Worm (Caenorhabditis elegans): ENCODE results near the gene acr-21.
"Not testable (repeated sequence)": the region's sequence is repeated elsewhere in the genome, so short reads cannot be mapped to it uniquely, and the experiment has no call there.

Gene acr-21

DNA sequence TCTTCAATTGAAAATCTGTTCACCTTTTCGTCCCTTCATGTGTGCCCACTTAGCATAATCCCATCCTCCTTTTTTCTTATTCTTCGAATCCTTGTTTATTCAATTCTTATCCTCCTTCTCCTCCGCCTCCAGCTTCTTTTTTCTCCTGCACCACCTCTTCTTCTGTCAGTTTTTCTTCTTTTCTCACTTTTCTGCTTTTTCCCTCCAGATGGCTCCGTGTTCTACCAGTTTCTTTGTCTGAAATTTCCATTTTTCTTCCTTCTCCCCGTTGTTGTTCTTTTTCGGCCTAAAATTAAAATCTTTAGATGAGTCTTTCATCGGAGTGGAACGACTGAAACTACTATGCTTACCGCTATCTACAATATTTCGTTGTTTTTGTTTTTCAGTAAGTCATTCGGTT is at the start of gene acr-21:
TSS of gene acr-21 (plus strand) at position 301 of the 400 bp plus-strand sequence.
- TF ChIP-seq unc-62 (GFP tag; optimal IDR thresholded peaks at IDR 0.05) = no peak

DNA sequence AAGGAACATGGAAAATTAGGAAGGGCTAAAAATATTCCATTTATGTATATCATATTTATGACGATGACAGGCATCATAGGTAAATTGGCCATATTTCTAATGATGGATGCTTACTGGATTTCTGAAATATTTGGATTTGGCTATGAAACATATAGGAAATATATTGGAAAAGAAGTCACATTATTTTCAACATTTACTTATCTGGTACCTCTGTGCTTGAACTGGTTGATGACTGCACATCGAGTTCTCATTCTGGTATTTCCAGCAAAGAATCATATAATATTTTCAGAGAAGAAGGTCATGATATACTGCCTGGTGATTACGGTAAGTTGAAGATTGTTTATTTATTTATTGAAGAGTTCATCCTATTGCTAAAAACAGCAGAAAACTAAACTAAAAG is 49.0 kb upstream of the acr-21 start, which contains the start of gene srxa-5:
TSS of gene srxa-5 (plus strand) at position 301 of the 400 bp plus-strand sequence.
- no peak for TF ChIP-seq unc-62 (GFP tag; optimal IDR thresholded peaks at IDR 0.05)

ce11 chrIII:6536945-6537568 is 44.6 kb upstream of the acr-21 start, which contains the start of gene C09E7.4:
Gene C09E7.4 (minus strand): TSS chrIII:6536995.
- TF ChIP-seq unc-62 (GFP tag; optimal IDR thresholded peaks at IDR 0.05) = no peak

- TF ChIP-seq unc-62 (GFP tag; optimal IDR thresholded peaks at IDR 0.05) = not testable (repeated sequence)
Observed at ce11 chrIII:6551187-6552058, 30.3 kb upstream of the acr-21 start, which contains the start of gene C09E7.7. Gene C09E7.7 (minus strand): TSS chrIII:6551243.

DNA sequence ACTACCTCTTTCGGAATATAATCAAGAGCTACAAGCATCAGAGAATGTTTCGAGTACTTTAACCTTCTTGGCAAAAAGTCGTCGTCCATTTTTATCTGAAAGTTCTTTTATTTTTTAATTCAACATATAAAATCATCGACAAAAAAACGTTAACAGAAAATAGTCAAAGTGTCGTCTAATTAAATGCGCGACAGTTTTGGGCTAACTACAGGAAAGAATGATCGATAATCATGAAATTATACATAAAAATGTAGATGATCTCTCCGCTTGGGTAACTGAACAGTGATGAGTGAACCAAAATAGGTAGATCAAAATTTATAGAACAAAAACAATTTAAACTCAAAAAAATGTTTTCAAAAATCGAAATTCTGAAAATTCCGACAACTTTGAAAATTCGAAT is 23.2 kb upstream of the acr-21 start, which contains the start of gene C09E7.8:
TSS of gene C09E7.8 (minus strand) at position 101 of the 400 bp plus-strand sequence.
- no peak for TF ChIP-seq unc-62 (GFP tag; optimal IDR thresholded peaks at IDR 0.05)

DNA sequence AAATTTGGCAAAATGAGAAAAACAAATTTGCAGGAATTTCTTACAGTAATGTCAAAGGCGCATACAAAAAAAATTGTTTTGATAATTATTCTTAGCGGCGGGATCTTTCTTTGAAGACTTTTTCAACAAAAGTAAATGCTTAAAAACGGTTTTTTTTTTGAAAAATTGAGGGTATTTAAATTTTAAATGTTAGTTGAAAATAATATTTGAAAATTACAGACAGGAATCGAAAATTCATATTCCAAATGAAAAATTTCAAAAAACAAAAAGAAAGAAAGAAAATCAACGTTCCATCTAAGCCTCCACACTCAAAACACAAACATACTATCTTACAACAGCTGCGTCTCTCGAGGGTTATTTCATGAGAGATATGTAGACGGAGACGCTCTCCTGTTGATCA is 4.5 kb upstream of the acr-21 start:
- TF ChIP-seq unc-62 (GFP tag; optimal IDR thresholded peaks at IDR 0.05) = no peak

- TF ChIP-seq unc-62 (GFP tag; optimal IDR thresholded peaks at IDR 0.05) = no peak
Observed at ce11 chrIII:6578505-6578904, 3.2 kb upstream of the acr-21 start, which contains the start of gene F27B3.6. Gene F27B3.6 (minus strand): TSS chrIII:6578605.

DNA sequence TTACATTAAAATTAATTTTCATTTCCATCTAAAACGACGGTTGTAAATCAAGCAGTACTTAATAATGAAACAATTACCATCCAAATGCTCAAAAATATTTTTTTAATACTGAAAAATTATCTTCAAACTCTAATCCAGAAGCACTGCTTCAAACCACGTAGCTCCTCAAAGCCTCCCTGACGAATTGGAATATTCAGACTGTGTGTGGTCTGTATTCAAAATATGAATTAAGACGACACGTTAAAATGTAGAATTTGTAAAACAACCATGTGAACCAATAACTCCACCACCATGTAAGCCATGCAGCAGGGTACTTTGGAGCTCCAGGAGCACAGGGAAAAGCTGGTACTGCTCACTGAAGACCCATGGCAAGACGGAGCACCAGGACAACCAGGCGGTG is 2.3 kb upstream of the acr-21 start, which contains the start of gene F27B3.8:
TSS of gene F27B3.8 (plus strand) at position 301 of the 400 bp plus-strand sequence.
- no peak for TF ChIP-seq unc-62 (GFP tag; optimal IDR thresholded peaks at IDR 0.05)

ce11 chrIII:6587564-6587963 is 5.9 kb downstream of the acr-21 start, which contains the start of gene ddo-3:
Gene ddo-3 (plus strand): TSS chrIII:6587864.
- TF ChIP-seq unc-62 (GFP tag; optimal IDR thresholded peaks at IDR 0.05) = no peak

DNA sequence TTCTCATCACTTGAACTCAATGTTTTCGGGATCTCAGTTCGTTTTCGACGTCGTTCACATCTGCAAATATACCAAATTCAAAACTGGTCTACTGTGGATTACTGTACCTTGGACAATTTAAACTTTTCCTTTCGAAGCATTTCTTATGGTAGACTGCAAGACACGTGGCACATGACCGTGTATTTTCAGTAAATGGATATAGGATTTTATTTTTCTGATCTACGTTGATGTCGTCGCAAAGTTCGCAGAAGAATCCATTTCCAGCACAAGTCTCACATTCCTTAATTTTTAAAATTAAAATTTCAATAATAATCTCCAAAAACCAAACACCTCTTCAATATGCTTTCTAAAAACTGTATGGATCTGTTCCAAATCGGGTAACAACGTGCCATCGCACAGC is 7.8 kb downstream of the acr-21 start:
- TF ChIP-seq unc-62 (GFP tag; optimal IDR thresholded peaks at IDR 0.05) = no peak

DNA sequence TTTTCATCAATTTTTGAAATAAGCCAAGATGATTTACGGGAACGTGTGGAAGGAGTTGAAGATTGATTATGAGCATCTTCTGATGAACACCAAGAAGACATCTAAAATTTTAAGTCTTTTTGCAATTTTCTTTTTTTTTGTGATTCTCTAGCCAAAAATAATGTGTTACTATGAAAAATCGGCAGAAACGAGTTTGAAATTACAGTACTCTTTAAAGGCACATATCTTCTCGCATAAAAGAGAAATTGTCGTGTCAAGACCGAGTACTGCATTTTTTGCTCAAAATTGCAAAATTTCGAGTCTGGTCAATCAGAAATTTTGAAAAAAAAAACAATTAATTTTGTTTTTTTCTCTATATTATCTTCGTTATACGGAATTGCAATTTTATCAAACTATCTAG is 10.4 kb downstream of the acr-21 start, which contains the start of gene F20H11.1:
TSS of gene F20H11.1 (minus strand) at position 101 of the 400 bp plus-strand sequence.
- no peak for TF ChIP-seq unc-62 (GFP tag; optimal IDR thresholded peaks at IDR 0.05)

ce11 chrIII:6594069-6594468 is 12.4 kb downstream of the acr-21 start:
- TF ChIP-seq unc-62 (GFP tag; optimal IDR thresholded peaks at IDR 0.05) = no peak

- TF ChIP-seq unc-62 (GFP tag; optimal IDR thresholded peaks at IDR 0.05) = no peak
Observed at ce11 chrIII:6601073-6601472, 19.4 kb downstream of the acr-21 start, which contains the start of gene let-765. Gene let-765 (minus strand): TSS chrIII:6601173.

DNA sequence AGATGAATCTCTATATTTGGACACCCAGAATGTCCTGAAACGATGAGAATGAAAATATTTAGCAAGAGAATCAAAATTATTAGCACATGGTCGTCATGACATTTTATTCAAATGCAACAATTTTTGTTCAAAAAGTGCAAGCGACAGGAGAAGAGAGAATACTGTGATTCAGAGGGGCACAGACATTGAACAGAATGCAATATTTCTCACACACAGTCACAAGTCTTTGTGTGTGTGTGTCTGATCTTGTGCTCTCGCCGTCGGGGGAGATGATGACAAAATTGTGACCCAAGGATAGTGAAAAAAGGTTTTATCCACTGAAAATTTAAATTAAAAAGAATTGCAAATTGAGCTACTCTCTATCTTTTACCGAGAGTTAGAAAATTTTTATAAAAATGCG is 21.5 kb downstream of the acr-21 start:
- no peak for TF ChIP-seq unc-62 (GFP tag; optimal IDR thresholded peaks at IDR 0.05)

ce11 chrIII:6604317-6604716 is 22.6 kb downstream of the acr-21 start:
- no peak for TF ChIP-seq unc-62 (GFP tag; optimal IDR thresholded peaks at IDR 0.05)

ce11 chrIII:6605442-6605992 is 23.8 kb downstream of the acr-21 start:
- no peak for TF ChIP-seq unc-62 (GFP tag; optimal IDR thresholded peaks at IDR 0.05)

Measured in whole organism, dauer.